Fruit fly (Drosophila melanogaster) whole organism, prepupa: Measurements from ENCODE around the gene Dnali1.

ENCODE experiments used
- CG10669 ChIP-seq: fragments of 200-800 bp; sonication (Bioruptor generic); optimal IDR thresholded peaks from 3 replicates; lab custom pipeline; 2018; ENCODE audit warnings: missing biosample characterization, mild to moderate bottlenecking, missing genetic modification characterization, moderate library complexity
- CG11294 ChIP-seq: fragments of 200-800 bp; sonication (Bioruptor generic); IDR thresholded peaks from 2 replicates; pipeline ENCODE4 v1.3.6; 2022; ENCODE audit warnings: missing biosample characterization, missing genetic modification characterization
- CG11762 ChIP-seq: fragments of 200-800 bp; sonication (Bioruptor generic); optimal IDR thresholded peaks from 3 replicates; lab custom pipeline; 2016; ENCODE audit warnings: missing biosample characterization, missing genetic modification characterization; ENCODE audit not compliant: insufficient read depth
- CG11902 ChIP-seq: fragments of 200-800 bp; sonication (Bioruptor generic); optimal IDR thresholded peaks from 3 replicates; lab custom pipeline; 2016; ENCODE audit warnings: missing biosample characterization, missing genetic modification characterization
- CG1621 ChIP-seq: fragments of 200-800 bp; sonication (Bioruptor generic); optimal IDR thresholded peaks from 3 replicates; lab custom pipeline; 2018; ENCODE audit warnings: missing biosample characterization, mild to moderate bottlenecking, missing genetic modification characterization
- CG16779 ChIP-seq: fragments of 200-800 bp; sonication (Bioruptor generic); optimal IDR thresholded peaks from 3 replicates; lab custom pipeline; 2017; ENCODE audit warnings: missing biosample characterization, mild to moderate bottlenecking, missing genetic modification characterization
- CG3032 ChIP-seq: fragments of 200-800 bp; optimal IDR thresholded peaks from 2 replicates; lab custom pipeline; 2019; ENCODE audit warnings: missing biosample characterization, mild to moderate bottlenecking, missing genetic modification characterization, moderate library complexity
- CG32006 ChIP-seq: fragments of 200-800 bp; sonication (Bioruptor generic); optimal IDR thresholded peaks from 3 replicates; lab custom pipeline; 2017; ENCODE audit warnings: missing biosample characterization, mild to moderate bottlenecking, missing genetic modification characterization
- CG34406 ChIP-seq: fragments of 200-800 bp; sonication (Bioruptor generic); optimal IDR thresholded peaks from 3 replicates; lab custom pipeline; 2016; ENCODE audit warnings: missing biosample characterization, missing genetic modification characterization
- CG6163 ChIP-seq: fragments of 200-800 bp; sonication (Bioruptor generic); IDR thresholded peaks from 3 replicates; pipeline ENCODE4 v1.3.6; 2022; ENCODE audit warnings: missing biosample characterization, missing genetic modification characterization
- CG6276 ChIP-seq: fragments of 200-800 bp; sonication (Bioruptor generic); optimal IDR thresholded peaks from 2 replicates; lab custom pipeline; 2017; ENCODE audit warnings: missing biosample characterization, mild to moderate bottlenecking, missing genetic modification characterization
- CG6792 ChIP-seq: fragments of 200-800 bp; sonication (Bioruptor generic); optimal IDR thresholded peaks from 3 replicates; lab custom pipeline; 2016; ENCODE audit warnings: missing biosample characterization, missing genetic modification characterization
- CG6808 ChIP-seq: fragments of 200-800 bp; sonication (Bioruptor generic); optimal IDR thresholded peaks from 3 replicates; lab custom pipeline; 2017; ENCODE audit warnings: missing biosample characterization, missing genetic modification characterization, mild to moderate bottlenecking, moderate library complexity, missing genetic modification reagents
- CG6854 ChIP-seq: fragments of 200-800 bp; sonication (Bioruptor generic); optimal IDR thresholded peaks from 2 replicates; lab custom pipeline; 2017; ENCODE audit warnings: missing biosample characterization, mild to moderate bottlenecking, missing genetic modification characterization
- CG8119 ChIP-seq: fragments of 200-800 bp; sonication (Bioruptor generic); IDR thresholded peaks from 3 replicates; pipeline ENCODE4 v1.3.6; 2022; ENCODE audit warnings: missing biosample characterization, missing genetic modification characterization
- CG8632 ChIP-seq: fragments of 200-800 bp; sonication (Bioruptor generic); optimal IDR thresholded peaks from 3 replicates; lab custom pipeline; 2016; ENCODE audit warnings: missing biosample characterization, missing genetic modification characterization
- Eip93F ChIP-seq: fragments of 200-800 bp; sonication (Bioruptor generic); optimal IDR thresholded peaks from 2 replicates; lab custom pipeline; 2016; ENCODE audit warnings: missing biosample characterization, mild to moderate bottlenecking, missing genetic modification characterization
- Ets21C ChIP-seq: fragments of 200-800 bp; sonication (Bioruptor generic); optimal IDR thresholded peaks from 3 replicates; lab custom pipeline; 2016; ENCODE audit warnings: missing biosample characterization, missing genetic modification characterization
- Ets96B ChIP-seq: fragments of 200-800 bp; optimal IDR thresholded peaks from 2 replicates; lab custom pipeline; 2019; ENCODE audit warnings: missing biosample characterization, mild to moderate bottlenecking, missing genetic modification characterization, moderate library complexity
- Gug ChIP-seq: fragments of 200-800 bp; sonication (Bioruptor generic); IDR thresholded peaks from 2 replicates; pipeline ENCODE4 v1.3.6; 2022; ENCODE audit warnings: missing biosample characterization, missing genetic modification characterization
- Hr38 ChIP-seq: sonication (Bioruptor generic); optimal IDR thresholded peaks from 2 replicates; lab custom pipeline; 2016; ENCODE audit warnings: missing biosample characterization, missing genetic modification characterization
- Hr39 ChIP-seq: fragments of 200-800 bp; sonication (Bioruptor generic); optimal IDR thresholded peaks from 2 replicates; lab custom pipeline; 2016; ENCODE audit warnings: missing biosample characterization, missing genetic modification characterization
- Hr4 ChIP-seq: fragments of 200-800 bp; sonication (Bioruptor generic); optimal IDR thresholded peaks from 3 replicates; lab custom pipeline; 2016; ENCODE audit warnings: missing biosample characterization, missing genetic modification characterization
- Lpt ChIP-seq: fragments of 200-800 bp; sonication (Bioruptor generic); optimal IDR thresholded peaks from 3 replicates; lab custom pipeline; 2016; ENCODE audit warnings: missing biosample characterization, missing genetic modification characterization
- Met ChIP-seq: fragments of 200-800 bp; sonication (Bioruptor generic); optimal IDR thresholded peaks from 3 replicates; lab custom pipeline; 2016; ENCODE audit warnings: missing biosample characterization, missing genetic modification characterization
- OdsH ChIP-seq: fragments of 200-800 bp; sonication (Bioruptor generic); optimal IDR thresholded peaks from 3 replicates; lab custom pipeline; 2016; ENCODE audit warnings: missing biosample characterization, missing genetic modification characterization
- Smox ChIP-seq: fragments of 200-800 bp; sonication (Bioruptor generic); optimal IDR thresholded peaks from 3 replicates; lab custom pipeline; 2016; ENCODE audit warnings: missing biosample characterization, missing genetic modification characterization
- Sox102F ChIP-seq: fragments of 200-800 bp; sonication (Bioruptor generic); optimal IDR thresholded peaks from 2 replicates; lab custom pipeline; 2016; ENCODE audit warnings: missing biosample characterization, mild to moderate bottlenecking, missing genetic modification characterization
- Sox15 ChIP-seq: fragments of 200-800 bp; sonication (Bioruptor generic); optimal IDR thresholded peaks from 3 replicates; lab custom pipeline; 2016; ENCODE audit warnings: missing biosample characterization, missing genetic modification characterization
- acj6 ChIP-seq: fragments of 200-800 bp; sonication (Bioruptor generic); optimal IDR thresholded peaks from 3 replicates; lab custom pipeline; 2016; ENCODE audit warnings: missing biosample characterization, missing genetic modification characterization
- cyc ChIP-seq: fragments of 200-800 bp; sonication (Bioruptor generic); optimal IDR thresholded peaks from 3 replicates; lab custom pipeline; 2016; ENCODE audit warnings: missing biosample characterization, missing genetic modification characterization
- dac ChIP-seq: fragments of 200-800 bp; sonication (Bioruptor generic); optimal IDR thresholded peaks from 2 replicates; lab custom pipeline; 2017; ENCODE audit warnings: missing biosample characterization, mild to moderate bottlenecking, missing genetic modification characterization
- dsx ChIP-seq: fragments of 200-800 bp; optimal IDR thresholded peaks from 3 replicates; lab custom pipeline; 2019; ENCODE audit warnings: missing biosample characterization, mild to moderate bottlenecking, missing genetic modification characterization, moderate library complexity; ENCODE audit not compliant: poor library complexity, severe bottlenecking
- eg ChIP-seq: fragments of 200-800 bp; sonication (Bioruptor generic); IDR thresholded peaks from 3 replicates; pipeline ENCODE4 v1.3.6; 2022; ENCODE audit warnings: missing biosample characterization, missing genetic modification characterization
- fd59A ChIP-seq: fragments of 200-800 bp; sonication (Bioruptor generic); optimal IDR thresholded peaks from 2 replicates; lab custom pipeline; 2017; ENCODE audit warnings: missing biosample characterization, mild to moderate bottlenecking, missing genetic modification characterization, missing genetic modification reagents
- fd85E ChIP-seq: fragments of 200-800 bp; sonication (Bioruptor generic); optimal IDR thresholded peaks from 3 replicates; lab custom pipeline; 2016; ENCODE audit warnings: missing biosample characterization, missing genetic modification characterization
- lz ChIP-seq: fragments of 200-800 bp; sonication (Bioruptor generic); optimal IDR thresholded peaks from 3 replicates; lab custom pipeline; 2016; ENCODE audit warnings: missing biosample characterization, missing genetic modification characterization
- net ChIP-seq: fragments of 200-800 bp; sonication (Bioruptor generic); optimal IDR thresholded peaks from 3 replicates; lab custom pipeline; 2016; ENCODE audit warnings: missing biosample characterization, missing genetic modification characterization
- pdm3 ChIP-seq: fragments of 200-800 bp; sonication (Bioruptor generic); optimal IDR thresholded peaks from 3 replicates; lab custom pipeline; 2016; ENCODE audit warnings: missing biosample characterization, missing genetic modification characterization
- salr ChIP-seq, 2 experiments: fragments of 200-800 bp; sonication (Bioruptor generic); optimal IDR thresholded peaks; 3 replicates each; lab custom pipeline; 2016 to 2018; ENCODE audit warnings: missing biosample characterization in 2 of 2, missing genetic modification characterization in 2 of 2, mild to moderate bottlenecking in 1 of 2
- spab ChIP-seq: fragments of 200-800 bp; sonication (Bioruptor generic); optimal IDR thresholded peaks from 2 replicates; lab custom pipeline; 2017; ENCODE audit warnings: missing biosample characterization, mild to moderate bottlenecking, missing genetic modification characterization, missing genetic modification reagents
- ss ChIP-seq, 2 experiments: fragments of 200-800 bp; sonication (Bioruptor generic); optimal IDR thresholded peaks; 2 replicates in 1 of 2; 3 replicates in 1 of 2; lab custom pipeline; 2017 to 2018; ENCODE audit warnings: mild to moderate bottlenecking in 2 of 2, missing biosample characterization in 2 of 2, missing genetic modification characterization in 2 of 2, moderate library complexity in 1 of 2
- vri ChIP-seq: fragments of 200-800 bp; sonication (Bioruptor generic); optimal IDR thresholded peaks from 3 replicates; lab custom pipeline; 2016; ENCODE audit warnings: missing biosample characterization, mild to moderate bottlenecking, missing genetic modification characterization

Gene Dnali1

dm6 chr3R:11937427-11938114, 44.5 kb upstream of the Dnali1 start (continued):
- TF ChIP-seq Lpt (GFP tag; lab: Kevin White, UChicago) (peak; percentile 45), vri (GFP tag; lab: Kevin White, UChicago) (peak; percentile 21), CG6808 (no peak), fd85E (peak; percentile 1), CG6792 (GFP tag; lab: Kevin White, UChicago) (peak; percentile 38), dsx (GFP tag; lab: Kevin White, UChicago) (peak; percentile 32), Gug (GFP tag; lab: Robert Waterston, UW) (peak; percentile 55; the same call in 1 of the 2 replicates), Hr39 (GFP tag; lab: Kevin White, UChicago) (peak; percentile 43), Eip93F (GFP tag; lab: Kevin White, UChicago) (no peak), spab (peak; percentile 30), Ets96B (peak; percentile 24), CG16779 (tag; lab: Kevin White, UChicago) (no peak), CG11902 (GFP tag; lab: Kevin White, UChicago) (peak; percentile 35), dac (GFP tag; lab: Kevin White, UChicago) (no peak), ss (GFP tag; optimal IDR thresholded peaks at IDR 0.05; lab: Kevin White, UChicago) (peak; percentile 15 to 25), CG32006 (GFP tag; lab: Kevin White, UChicago) (peak; percentile 60), Sox102F (peak; percentile 26), salr (GFP tag; optimal IDR thresholded peaks at IDR 0.05; lab: Kevin White, UChicago) (peak in 1 of 2 experiments; percentile 34), CG6276 (GFP tag; lab: Kevin White, UChicago) (peak; percentile 66), net (peak; percentile 33), pdm3 (GFP tag; lab: Kevin White, UChicago) (peak; percentile 36), fd59A (GFP tag; lab: Kevin White, UChicago) (no peak), cyc (GFP tag; lab: Kevin White, UChicago) (peak; percentile 64), CG6854 (GFP tag; lab: Kevin White, UChicago) (peak; percentile 65)

DNA sequence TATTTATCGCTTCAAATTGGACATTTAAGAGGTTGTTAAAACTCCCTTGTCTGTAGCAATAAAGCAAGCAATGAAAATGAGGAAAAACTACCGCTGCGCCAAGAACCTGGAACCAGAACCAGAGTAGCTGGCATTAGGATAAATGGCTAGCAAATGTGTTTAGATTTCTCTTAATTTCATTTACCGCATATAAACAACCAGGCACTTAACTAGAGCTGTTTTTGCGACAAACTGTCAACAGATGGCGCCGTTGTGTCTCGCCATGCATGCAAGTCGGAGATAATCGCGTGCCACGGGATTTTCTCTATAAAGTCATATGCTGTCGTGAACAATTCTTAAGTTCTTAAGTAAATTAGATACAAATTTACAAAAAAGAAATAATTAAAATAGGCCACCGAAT, 40.8 kb upstream of the Dnali1 start:
- TF ChIP-seq Hr4 (GFP tag; lab: Kevin White, UChicago) = no peak
- TF ChIP-seq net = peak; percentile 12

- TF ChIP-seq CG6163 (GFP tag; lab: Robert Waterston, UW) = no peak
- no peak for TF ChIP-seq salr (GFP tag; optimal IDR thresholded peaks at IDR 0.05; lab: Kevin White, UChicago)
- TF ChIP-seq Hr39 (GFP tag; lab: Kevin White, UChicago) = no peak
- no peak for TF ChIP-seq CG8119 (GFP tag; lab: Robert Waterston, UW)
- no peak for TF ChIP-seq CG8632 (GFP tag; lab: Kevin White, UChicago)
- no peak for TF ChIP-seq Ets21C
Observed at dm6 chr3R:11930962-11931361, 37.9 kb upstream of the Dnali1 start, which contains the start of gene CG14731. CG14731 (plus strand) TSS chr3R:11931262.

DNA sequence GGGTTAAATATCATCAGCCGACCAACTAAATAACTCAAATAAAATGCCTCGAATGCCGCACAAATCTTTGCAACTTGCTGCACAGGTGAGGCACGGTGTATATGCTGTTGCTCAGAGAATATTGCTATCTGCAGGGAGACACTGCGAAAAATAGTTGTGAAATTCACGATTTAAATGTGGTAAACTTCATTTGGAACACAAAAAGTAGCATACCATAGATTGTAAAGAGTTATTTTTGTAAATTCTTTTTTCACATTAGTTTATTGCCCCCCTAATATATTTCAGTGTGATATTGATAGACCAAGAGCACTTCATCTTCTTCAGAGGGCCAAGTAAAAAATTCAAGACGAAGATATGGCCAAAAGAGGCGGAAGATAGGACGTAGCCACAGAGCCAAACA, 27.5 kb upstream of the Dnali1 start:
- TF ChIP-seq CG3032 = peak; percentile 88
- TF ChIP-seq lz = peak; percentile 60
- peak; percentile 85 for TF ChIP-seq spab
- peak; percentile 52 for TF ChIP-seq CG34406
- TF ChIP-seq dac (GFP tag; lab: Kevin White, UChicago) = peak; percentile 64
- peak; percentile 64 for TF ChIP-seq CG16779 (tag; lab: Kevin White, UChicago)
- TF ChIP-seq Smox (GFP tag; lab: Kevin White, UChicago) = peak; percentile 40
- peak; percentile 72 to 77 for TF ChIP-seq salr (GFP tag; optimal IDR thresholded peaks at IDR 0.05; lab: Kevin White, UChicago)
- no peak for TF ChIP-seq CG6854 (GFP tag; lab: Kevin White, UChicago)
- TF ChIP-seq CG1621 = peak; percentile 87
- peak; percentile 78 for TF ChIP-seq pdm3 (GFP tag; lab: Kevin White, UChicago)
- TF ChIP-seq Met = peak; percentile 56
- peak; percentile 44 for TF ChIP-seq cyc (GFP tag; lab: Kevin White, UChicago)
- TF ChIP-seq CG6163 (GFP tag; lab: Robert Waterston, UW) = peak; percentile 92
- peak; percentile 80 for TF ChIP-seq OdsH (GFP tag; lab: Kevin White, UChicago)
- peak; percentile 75 for TF ChIP-seq Gug (GFP tag; lab: Robert Waterston, UW)
- TF ChIP-seq CG11294 (GFP tag; lab: Robert Waterston, UW) = peak; percentile 57; the same call in 1 of the 2 replicates
- peak; percentile 81 for TF ChIP-seq CG8119 (GFP tag; lab: Robert Waterston, UW)
- TF ChIP-seq fd85E = no peak
- TF ChIP-seq CG10669 (GFP tag; lab: Kevin White, UChicago) = peak; percentile 86
- TF ChIP-seq Hr38 (GFP tag; lab: Kevin White, UChicago) = no peak
- TF ChIP-seq Sox15 (GFP tag; lab: Kevin White, UChicago) = peak; percentile 35
- TF ChIP-seq Ets21C = peak; percentile 8
- TF ChIP-seq acj6 = peak; percentile 79
- peak; percentile 73 for TF ChIP-seq CG11762 (GFP tag; lab: Kevin White, UChicago)
- TF ChIP-seq eg (GFP tag; lab: Robert Waterston, UW) = peak; percentile 82
